Worm (Caenorhabditis elegans) whole organism, L3 larva: Measurements from ENCODE around the gene nspb-4.
A peak's percentile ranks its signal among the peaks of the same experiment; 100 is the strongest.

Experiments
- R02D3.7 ChIP-seq: fragments of 150-350 bp; optimal IDR thresholded peaks from 2 replicates; lab custom pipeline; 2014; ENCODE audit warnings: missing biosample characterization, missing genetic modification characterization
- ZK546.5 ChIP-seq: sonication (generic microtip); optimal IDR thresholded peaks from 2 replicates; lab custom pipeline; 2017; ENCODE audit warnings: missing biosample characterization, missing genetic modification characterization
- aly-2 ChIP-seq: fragments of 150-350 bp; optimal IDR thresholded peaks from 2 replicates; lab custom pipeline; 2014; ENCODE audit warnings: missing biosample characterization, missing genetic modification characterization
- ama-1 ChIP-seq: fragments of 150-350 bp; optimal IDR thresholded peaks from 2 replicates; lab custom pipeline; 2018
- ceh-28 ChIP-seq: fragments of 150-350 bp; optimal IDR thresholded peaks from 2 replicates; lab custom pipeline; 2014; ENCODE audit warnings: missing biosample characterization, missing genetic modification reagents, missing genetic modification characterization
- ceh-82 ChIP-seq: fragments of 150-350 bp; optimal IDR thresholded peaks from 2 replicates; lab custom pipeline; 2014; ENCODE audit warnings: missing biosample characterization, missing genetic modification characterization
- daf-12 ChIP-seq: fragments of 150-350 bp; optimal IDR thresholded peaks from 2 replicates; lab custom pipeline; 2014; ENCODE audit warnings: missing biosample characterization, missing genetic modification reagents, missing genetic modification characterization
- egl-27 ChIP-seq: sonication (generic microtip); optimal IDR thresholded peaks from 4 replicates; lab custom pipeline; 2017; ENCODE audit warnings: missing biosample characterization, missing genetic modification reagents, missing genetic modification characterization
- elt-2 ChIP-seq: sonication (generic microtip); optimal IDR thresholded peaks from 2 replicates; lab custom pipeline; 2016; ENCODE audit warnings: missing genetic modification reagents, mild to moderate bottlenecking, missing genetic modification characterization, missing compliant biosample characterization
- elt-3 ChIP-seq, 3 experiments: fragments of 150-350 bp in 1 of 3; sonication (generic microtip) in 2 of 3; optimal IDR thresholded peaks; 2 replicates in 2 of 3; 4 replicates in 1 of 3; lab custom pipeline; 2014 to 2017; ENCODE audit warnings: missing biosample characterization in 3 of 3, missing genetic modification characterization in 3 of 3
- eor-1 ChIP-seq, 2 experiments: fragments of 150-350 bp; optimal IDR thresholded peaks; 2 replicates each; lab custom pipeline; 2014 to 2018; ENCODE audit warnings: missing biosample characterization in 2 of 2, missing genetic modification characterization in 2 of 2
- fkh-2 ChIP-seq: fragments of 150-350 bp; optimal IDR thresholded peaks from 2 replicates; lab custom pipeline; 2014; ENCODE audit warnings: missing biosample characterization, missing genetic modification reagents, missing genetic modification characterization
- hmg-11 ChIP-seq: sonication (generic microtip); optimal IDR thresholded peaks from 2 replicates; lab custom pipeline; 2016; ENCODE audit warnings: missing genetic modification characterization, missing compliant biosample characterization
- lin-39 ChIP-seq: fragments of 150-350 bp; optimal IDR thresholded peaks from 2 replicates; lab custom pipeline; 2018; ENCODE audit warnings: missing biosample characterization, missing genetic modification reagents, missing genetic modification characterization
- mdl-1 ChIP-seq: fragments of 150-350 bp; optimal IDR thresholded peaks from 2 replicates; lab custom pipeline; 2014; ENCODE audit warnings: missing biosample characterization, missing genetic modification characterization
- mml-1 ChIP-seq: fragments of 150-350 bp; sonication (generic microtip); optimal IDR thresholded peaks from 3 replicates; lab custom pipeline; 2014; ENCODE audit warnings: missing biosample characterization, missing genetic modification characterization
- nfya-1 ChIP-seq: sonication (generic microtip); optimal IDR thresholded peaks from 2 replicates; lab custom pipeline; 2017; ENCODE audit warnings: missing genetic modification characterization, mild to moderate bottlenecking, missing compliant biosample characterization, antibody characterized with exemption, moderate library complexity; ENCODE audit not compliant: insufficient read depth
- nhr-11 ChIP-seq: fragments of 150-350 bp; optimal IDR thresholded peaks from 2 replicates; lab custom pipeline; 2014; ENCODE audit warnings: missing biosample characterization, missing genetic modification characterization
- nhr-12 ChIP-seq: fragments of 150-350 bp; optimal IDR thresholded peaks from 2 replicates; lab custom pipeline; 2014; ENCODE audit warnings: missing biosample characterization, missing genetic modification characterization
- nhr-23 ChIP-seq: fragments of 150-350 bp; optimal IDR thresholded peaks from 2 replicates; lab custom pipeline; 2014; ENCODE audit warnings: missing biosample characterization, missing genetic modification reagents, missing genetic modification characterization
- nhr-28 ChIP-seq: fragments of 150-350 bp; optimal IDR thresholded peaks from 2 replicates; lab custom pipeline; 2014; ENCODE audit warnings: missing biosample characterization, missing genetic modification characterization
- nhr-43 ChIP-seq: sonication (generic microtip); optimal IDR thresholded peaks from 2 replicates; lab custom pipeline; 2016; ENCODE audit warnings: mild to moderate bottlenecking, missing genetic modification characterization, missing compliant biosample characterization; ENCODE audit not compliant: poor library complexity, severe bottlenecking
- nhr-67 ChIP-seq: fragments of 150-350 bp; optimal IDR thresholded peaks from 2 replicates; lab custom pipeline; 2014; ENCODE audit warnings: missing biosample characterization, missing genetic modification characterization
- nhr-76 ChIP-seq: fragments of 150-350 bp; sonication (generic microtip); optimal IDR thresholded peaks from 5 replicates; lab custom pipeline; 2014; ENCODE audit warnings: missing biosample characterization, missing genetic modification characterization
- nhr-77 ChIP-seq: fragments of 150-350 bp; optimal IDR thresholded peaks from 2 replicates; lab custom pipeline; 2014; ENCODE audit warnings: missing biosample characterization, missing genetic modification characterization
- pha-4 ChIP-seq: fragments of 150-350 bp; optimal IDR thresholded peaks from 2 replicates; lab custom pipeline; 2014; ENCODE audit warnings: missing biosample characterization, missing genetic modification reagents, missing genetic modification characterization
- pqm-1 ChIP-seq: fragments of 150-350 bp; optimal IDR thresholded peaks from 2 replicates; lab custom pipeline; 2017; ENCODE audit warnings: missing biosample characterization, missing genetic modification characterization, inconsistent platforms
- sea-2 ChIP-seq: fragments of 150-350 bp; sonication (generic microtip); optimal IDR thresholded peaks from 4 replicates; lab custom pipeline; 2014; ENCODE audit warnings: missing biosample characterization, missing genetic modification reagents, missing genetic modification characterization
- skn-1 ChIP-seq: fragments of 150-350 bp; optimal IDR thresholded peaks from 2 replicates; lab custom pipeline; 2014; ENCODE audit warnings: missing biosample characterization, missing genetic modification characterization
- snpc-4 ChIP-seq: fragments of 150-350 bp; optimal IDR thresholded peaks from 2 replicates; lab custom pipeline; 2014; ENCODE audit warnings: missing biosample characterization, missing genetic modification characterization
- tbx-2 ChIP-seq: sonication (generic microtip); optimal IDR thresholded peaks from 2 replicates; lab custom pipeline; 2016; ENCODE audit warnings: mild to moderate bottlenecking, missing genetic modification characterization, missing compliant biosample characterization
- unc-39 ChIP-seq: sonication (generic microtip); optimal IDR thresholded peaks from 4 replicates; lab custom pipeline; 2017; ENCODE audit warnings: missing biosample characterization, missing genetic modification characterization
- unc-62 ChIP-seq: fragments of 150-350 bp; sonication (generic microtip); optimal IDR thresholded peaks from 4 replicates; lab custom pipeline; 2014; ENCODE audit warnings: missing biosample characterization, missing genetic modification reagents, missing genetic modification characterization
- zag-1 ChIP-seq: fragments of 150-350 bp; optimal IDR thresholded peaks from 2 replicates; lab custom pipeline; 2014; ENCODE audit warnings: missing biosample characterization, missing genetic modification characterization
- ztf-11 ChIP-seq: fragments of 150-350 bp; optimal IDR thresholded peaks from 2 replicates; lab custom pipeline; 2014; ENCODE audit warnings: missing biosample characterization, missing genetic modification characterization

The nspb-4 gene

DNA sequence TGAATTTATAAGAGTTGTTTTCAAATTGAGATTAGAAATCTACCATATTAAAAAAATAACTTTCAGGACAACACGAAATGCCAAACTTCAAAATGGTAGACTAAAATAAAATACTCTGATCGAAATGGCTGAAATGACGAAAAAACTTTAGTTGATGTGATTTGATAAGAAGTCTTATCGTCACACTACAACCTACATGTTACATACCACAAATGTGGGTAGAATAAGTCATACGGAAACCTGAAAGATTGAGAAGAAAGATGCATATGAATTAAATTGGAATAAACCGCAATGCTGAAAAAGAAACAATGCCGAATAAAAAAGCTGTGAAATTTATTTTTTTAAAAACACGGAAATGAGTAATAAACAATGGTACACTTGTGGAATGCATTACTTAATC, 9.0 kb downstream of the nspb-4 start:
- TF ChIP-seq elt-2 (tag; lab: Kevin White, UChicago) (peak; percentile 56), unc-62 (GFP tag; lab: Kevin White, UChicago) (no peak)

DNA sequence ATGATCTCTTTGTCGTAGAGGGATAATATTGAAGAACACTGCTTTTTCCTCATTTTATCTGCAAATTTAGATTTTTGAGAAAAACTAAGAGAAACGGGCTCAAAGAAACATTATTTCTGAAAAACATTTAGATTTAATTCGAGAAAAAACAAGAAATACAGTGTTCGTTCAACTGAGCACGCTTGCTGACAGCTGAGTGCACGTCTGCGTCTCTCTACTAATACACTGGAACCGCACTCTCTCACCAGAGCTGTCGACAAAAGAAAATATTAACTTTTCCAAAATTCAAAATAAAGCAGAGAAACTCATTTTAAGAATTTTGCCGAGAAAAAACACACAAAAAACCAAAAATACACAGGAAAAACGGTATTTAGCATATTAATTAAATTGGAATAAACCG, 15.3 kb downstream of the nspb-4 start, which contains the start of gene drh-1:
Gene drh-1, minus strand, starts transcription at position 58 of the 400 bp plus-strand sequence.
- TF ChIP-seq sea-2 (no peak), pqm-1 (no peak), nhr-23 (tag; lab: Kevin White, UChicago) (no peak), ceh-82 (tag; lab: Kevin White, UChicago) (no peak), fkh-2 (tag; lab: Kevin White, UChicago) (no peak), nhr-76 (tag; lab: Kevin White, UChicago) (no peak), elt-2 (tag; lab: Kevin White, UChicago) (peak; percentile 22), mml-1 (tag; lab: Kevin White, UChicago) (no peak), ztf-11 (no peak), nhr-77 (tag; lab: Kevin White, UChicago) (no peak), aly-2 (no peak), unc-62 (GFP tag; lab: Kevin White, UChicago) (no peak), ama-1 (peak; percentile 12), ceh-28 (no peak), unc-39 (tag; lab: Kevin White, UChicago) (no peak), elt-3 (tag; optimal IDR thresholded peaks at IDR 0.05; lab: Kevin White, UChicago) (no peak), tbx-2 (tag; lab: Kevin White, UChicago) (no peak), nfya-1 (peak; percentile 44), nhr-11 (tag; lab: Kevin White, UChicago) (no peak), pha-4 (tag; lab: Kevin White, UChicago) (peak; percentile 63), zag-1 (tag; lab: Kevin White, UChicago) (no peak), egl-27 (no peak), hmg-11 (tag; lab: Kevin White, UChicago) (peak; percentile 23), eor-1 (tag; optimal IDR thresholded peaks at IDR 0.05; lab: Kevin White, UChicago) (no peak)
- TF ChIP-seq, all 47 proteins: peak for 5

- no peak for TF ChIP-seq ceh-28
- no peak for TF ChIP-seq skn-1 (tag; lab: Kevin White, UChicago)
- no peak for TF ChIP-seq egl-27
- TF ChIP-seq lin-39 = no peak
- peak; percentile 29 for TF ChIP-seq elt-2 (tag; lab: Kevin White, UChicago)
- TF ChIP-seq zag-1 (tag; lab: Kevin White, UChicago) = no peak
- TF ChIP-seq nfya-1 = peak; percentile 8
- TF ChIP-seq pha-4 (tag; lab: Kevin White, UChicago) = peak; percentile 19
- no peak for TF ChIP-seq mdl-1 (tag; lab: Kevin White, UChicago)
- TF ChIP-seq nhr-43 (tag; lab: Kevin White, UChicago) = no peak
- TF ChIP-seq, all 47 proteins: peak for 3
Observed at ce11 chrIV:6618607-6619006, 20.6 kb downstream of the nspb-4 start.

ce11 chrIV:6621252-6621651, 23.2 kb downstream of the nspb-4 start, which contains the start of gene C01B10.3:
C01B10.3 (minus strand) TSS chrIV:6621352.
- TF ChIP-seq nhr-28 (tag; lab: Kevin White, UChicago) (no peak), ztf-11 (no peak), ama-1 (no peak), ZK546.5 (no peak), sea-2 (no peak), nhr-67 (tag; lab: Kevin White, UChicago) (no peak), unc-39 (tag; lab: Kevin White, UChicago) (no peak), mdl-1 (tag; lab: Kevin White, UChicago) (no peak), daf-12 (tag; lab: Kevin White, UChicago) (no peak), ceh-82 (tag; lab: Kevin White, UChicago) (no peak), snpc-4 (tag; lab: Kevin White, UChicago) (no peak), nhr-12 (no peak), elt-2 (tag; lab: Kevin White, UChicago) (no peak), zag-1 (tag; lab: Kevin White, UChicago) (no peak), elt-3 (tag; optimal IDR thresholded peaks at IDR 0.05; lab: Kevin White, UChicago) (no peak), aly-2 (no peak), fkh-2 (tag; lab: Kevin White, UChicago) (no peak), R02D3.7 (tag; lab: Kevin White, UChicago) (no peak)
